1 fruit fly cellular context compared by ENCODE assay signal in genomic region chrX:16385942-16386392, dm6.
A peak's percentile ranks its signal among the peaks of the same experiment; 100 is the strongest.
TF ChIP-seq lines count a peak whose summit lies in the region.

No protein-coding gene starts in this region.

TF ChIP-seq in whole organism, embryonic, 481 proteins besides CTCF, POLR2A, EP300 and RAD21 (continued from another document and continues in another):
- TF ChIP-seq CG34224 (GFP tag; IDR thresholded peaks at IDR 0.05; lab: Robert Waterston, UW; ENCODE audit: partially characterized antibody), result no peak
- TF ChIP-seq lola (GFP tag; optimal IDR thresholded peaks at IDR 0.05; lab: Kevin White, UChicago), result no peak
- no peak for TF ChIP-seq chm (GFP tag; IDR thresholded peaks at IDR 0.05; lab: Robert Waterston, UW)
- no peak for TF ChIP-seq insv (GFP tag; optimal IDR thresholded peaks at IDR 0.05; lab: Kevin White, UChicago)
- peak; percentile 54 for TF ChIP-seq CG10209 (GFP tag; optimal IDR thresholded peaks at IDR 0.05; lab: Kevin White, UChicago)
- no peak for TF ChIP-seq kah (GFP tag; optimal IDR thresholded peaks at IDR 0.05; lab: Kevin White, UChicago)
- no peak for TF ChIP-seq bigmax (GFP tag; optimal IDR thresholded peaks at IDR 0.05; lab: Kevin White, UChicago)
- peak; percentile 14 for TF ChIP-seq CG6813 (GFP tag; optimal IDR thresholded peaks at IDR 0.05; lab: Kevin White, UChicago)
- peak; percentile 3 for TF ChIP-seq CG31365 (tag; optimal IDR thresholded peaks at IDR 0.05; lab: Kevin White, UChicago)
- TF ChIP-seq twi (tag; optimal IDR thresholded peaks at IDR 0.05; lab: Kevin White, UChicago), result no peak
- TF ChIP-seq Meics (GFP tag; optimal IDR thresholded peaks at IDR 0.05; lab: Kevin White, UChicago), result peak; percentile 52
- TF ChIP-seq ERR (GFP tag; optimal IDR thresholded peaks at IDR 0.05; lab: Kevin White, UChicago), result no peak
- TF ChIP-seq Tbp (GFP tag; optimal IDR thresholded peaks at IDR 0.05; lab: Kevin White, UChicago), result no peak
- peak; percentile 44 for TF ChIP-seq CG9727 (GFP tag; optimal IDR thresholded peaks at IDR 0.05; lab: Kevin White, UChicago)
- TF ChIP-seq fd102C (GFP tag; optimal IDR thresholded peaks at IDR 0.05; lab: Kevin White, UChicago), result no peak
- TF ChIP-seq CG16779 (GFP tag; IDR thresholded peaks at IDR 0.05; lab: Robert Waterston, UW), result no peak
- peak; percentile 50 for TF ChIP-seq Hmr (GFP tag; optimal IDR thresholded peaks at IDR 0.05; lab: Kevin White, UChicago)
- no peak for TF ChIP-seq CG6175 (GFP tag; IDR thresholded peaks at IDR 0.05; lab: Robert Waterston, UW)
- TF ChIP-seq Dip3 (GFP tag; optimal IDR thresholded peaks at IDR 0.05; lab: Kevin White, UChicago), result peak; percentile 37
- no peak for TF ChIP-seq zf30C (GFP tag; optimal IDR thresholded peaks at IDR 0.05; lab: Kevin White, UChicago)
- TF ChIP-seq Lhr (GFP tag; optimal IDR thresholded peaks at IDR 0.05; lab: Kevin White, UChicago), result no peak
- peak; percentile 1 for TF ChIP-seq ems (GFP tag; optimal IDR thresholded peaks at IDR 0.05; lab: Kevin White, UChicago)
- TF ChIP-seq Ada2b (GFP tag; IDR thresholded peaks at IDR 0.05; lab: Robert Waterston, UW), result no peak
- no peak for TF ChIP-seq Dfd (GFP tag; optimal IDR thresholded peaks at IDR 0.05; lab: Kevin White, UChicago)
- peak; percentile 63 for TF ChIP-seq CG3281 (GFP tag; optimal IDR thresholded peaks at IDR 0.05; lab: Kevin White, UChicago)
- TF ChIP-seq CG17568 (GFP tag; optimal IDR thresholded peaks at IDR 0.05; lab: Kevin White, UChicago), result no peak
- no peak for TF ChIP-seq Lpt (GFP tag; optimal IDR thresholded peaks at IDR 0.05; lab: Kevin White, UChicago)
- peak; percentile 3 for TF ChIP-seq CG14710 (tag; optimal IDR thresholded peaks at IDR 0.05; lab: Kevin White, UChicago)
- TF ChIP-seq CG4820 (GFP tag; optimal IDR thresholded peaks at IDR 0.05; lab: Kevin White, UChicago), result no peak
- TF ChIP-seq CG6272 (GFP tag; IDR thresholded peaks at IDR 0.05; lab: Robert Waterston, UW), result no peak
- TF ChIP-seq h (optimal IDR thresholded peaks at IDR 0.05; lab: Kevin White, UChicago), result no peak
- TF ChIP-seq CG4328 (GFP tag; optimal IDR thresholded peaks at IDR 0.05; lab: Kevin White, UChicago), result peak; percentile 16
- peak; percentile 22 for TF ChIP-seq CG10543 (GFP tag; optimal IDR thresholded peaks at IDR 0.05; lab: Kevin White, UChicago)
- peak; percentile 52 for TF ChIP-seq CG7556 (GFP tag; optimal IDR thresholded peaks at IDR 0.05; lab: Kevin White, UChicago)
- TF ChIP-seq sima (GFP tag; optimal IDR thresholded peaks at IDR 0.05; lab: Kevin White, UChicago), result no peak
- TF ChIP-seq lilli (GFP tag; optimal IDR thresholded peaks at IDR 0.05; lab: Kevin White, UChicago), result peak; percentile 50
- no peak for TF ChIP-seq Bgb (GFP tag; IDR thresholded peaks at IDR 0.05; lab: Robert Waterston, UW; ENCODE audit: partially characterized antibody)
- TF ChIP-seq jumu (GFP tag; optimal IDR thresholded peaks at IDR 0.05; lab: Kevin White, UChicago), result no peak
- TF ChIP-seq CG1647 (GFP tag; optimal IDR thresholded peaks at IDR 0.05; lab: Kevin White, UChicago), result no peak
- TF ChIP-seq cwo (GFP tag; optimal IDR thresholded peaks at IDR 0.05; lab: Kevin White, UChicago), result peak; percentile 56
- TF ChIP-seq chinmo (GFP tag; IDR thresholded peaks at IDR 0.05; lab: Robert Waterston, UW; ENCODE audit: partially characterized antibody), result no peak
- TF ChIP-seq sr (GFP tag; IDR thresholded peaks at IDR 0.05; lab: Robert Waterston, UW), result no peak
- no peak for TF ChIP-seq CG10431 (GFP tag; optimal IDR thresholded peaks at IDR 0.05; lab: Kevin White, UChicago)
- TF ChIP-seq NFAT (GFP tag; IDR thresholded peaks at IDR 0.05; lab: Robert Waterston, UW), result no peak
- no peak for TF ChIP-seq gce (GFP tag; IDR thresholded peaks at IDR 0.05; lab: Robert Waterston, UW)
- no peak for TF ChIP-seq Ets97D (GFP tag; optimal IDR thresholded peaks at IDR 0.05; lab: Kevin White, UChicago)
- no peak for TF ChIP-seq Hr39 (optimal IDR thresholded peaks at IDR 0.05; lab: Kevin White, UChicago)
- no peak for TF ChIP-seq usp (GFP tag; optimal IDR thresholded peaks at IDR 0.05; lab: Kevin White, UChicago)
- TF ChIP-seq crp (GFP tag; optimal IDR thresholded peaks at IDR 0.05; lab: Kevin White, UChicago), result no peak
- TF ChIP-seq row (GFP tag; IDR thresholded peaks at IDR 0.05; lab: Robert Waterston, UW), result peak; percentile 45; the same call in 2 of the 3 replicates
- TF ChIP-seq jing (GFP tag; optimal IDR thresholded peaks at IDR 0.05; lab: Kevin White, UChicago), result no peak
- no peak for TF ChIP-seq Dad (GFP tag; optimal IDR thresholded peaks at IDR 0.05; lab: Kevin White, UChicago)
- no peak for TF ChIP-seq vnd (GFP tag; IDR thresholded peaks at IDR 0.05; lab: Robert Waterston, UW; ENCODE audit: partially characterized antibody)
- TF ChIP-seq CG11093 (GFP tag; IDR thresholded peaks at IDR 0.05; lab: Robert Waterston, UW), result no peak
- no peak for TF ChIP-seq CG7372 (GFP tag; IDR thresholded peaks at IDR 0.05; lab: Robert Waterston, UW)
- no peak for TF ChIP-seq Rx (GFP tag; IDR thresholded peaks at IDR 0.05; lab: Robert Waterston, UW)
- TF ChIP-seq eyg (GFP tag; optimal IDR thresholded peaks at IDR 0.05; lab: Kevin White, UChicago), result no peak
- no peak for TF ChIP-seq CG10267 (tag; optimal IDR thresholded peaks at IDR 0.05; lab: Kevin White, UChicago)
- no peak for TF ChIP-seq CG3726 (GFP tag; IDR thresholded peaks at IDR 0.05; lab: Robert Waterston, UW)
- no peak for TF ChIP-seq CG7357 (GFP tag; IDR thresholded peaks at IDR 0.05; lab: Robert Waterston, UW)
- TF ChIP-seq fd64A (GFP tag; optimal IDR thresholded peaks at IDR 0.05; lab: Kevin White, UChicago), result no peak
- no peak for TF ChIP-seq CG7987 (GFP tag; optimal IDR thresholded peaks at IDR 0.05; lab: Kevin White, UChicago)
- TF ChIP-seq Hr51 (GFP tag; optimal IDR thresholded peaks at IDR 0.05; lab: Kevin White, UChicago), result peak; percentile 29 to 47
- TF ChIP-seq scrt (GFP tag; optimal IDR thresholded peaks at IDR 0.05; lab: Kevin White, UChicago), result no peak
- peak; percentile 47 for TF ChIP-seq CG32532 (GFP tag; IDR thresholded peaks at IDR 0.05; lab: Robert Waterston, UW)
- no peak; the same call in 1 of the 2 replicates for TF ChIP-seq Xrp1 (GFP tag; IDR thresholded peaks at IDR 0.05; lab: Robert Waterston, UW)
- TF ChIP-seq NfI (GFP tag; optimal IDR thresholded peaks at IDR 0.05; lab: Kevin White, UChicago), result peak; percentile 35
- no peak for TF ChIP-seq bowl (GFP tag; IDR thresholded peaks at IDR 0.05; lab: Robert Waterston, UW)
- no peak for TF ChIP-seq luna (GFP tag; optimal IDR thresholded peaks at IDR 0.05; lab: Kevin White, UChicago)
- no peak for TF ChIP-seq CG4854 (GFP tag; optimal IDR thresholded peaks at IDR 0.05; lab: Kevin White, UChicago)
- TF ChIP-seq Dip2 (GFP tag; IDR thresholded peaks at IDR 0.05; lab: Robert Waterston, UW), result no peak
- TF ChIP-seq jigr1 (GFP tag; IDR thresholded peaks at IDR 0.05; lab: Robert Waterston, UW), result no peak
- 0 out of 2 replicates have a peak, but pooled peaks have one; percentile 15 for TF ChIP-seq stc (GFP tag; IDR thresholded peaks at IDR 0.05; lab: Robert Waterston, UW)
- TF ChIP-seq CG15073 (GFP tag; optimal IDR thresholded peaks at IDR 0.05; lab: Kevin White, UChicago), result no peak
- TF ChIP-seq CG2202 (tag; optimal IDR thresholded peaks at IDR 0.05; lab: Kevin White, UChicago), result no peak
- no peak for TF ChIP-seq NK7.1 (GFP tag; optimal IDR thresholded peaks at IDR 0.05; lab: Kevin White, UChicago)
- TF ChIP-seq oc (tag; optimal IDR thresholded peaks at IDR 0.05; lab: Kevin White, UChicago), result no peak
- no peak for TF ChIP-seq run (tag; optimal IDR thresholded peaks at IDR 0.05; lab: Kevin White, UChicago)
- no peak for TF ChIP-seq psq (GFP tag; optimal IDR thresholded peaks at IDR 0.05; lab: Kevin White, UChicago)
- TF ChIP-seq YL-1 (GFP tag; optimal IDR thresholded peaks at IDR 0.05; lab: Kevin White, UChicago), result no peak
- TF ChIP-seq tio (GFP tag; optimal IDR thresholded peaks at IDR 0.05; lab: Kevin White, UChicago), result peak; percentile 54
- TF ChIP-seq repo (GFP tag; optimal IDR thresholded peaks at IDR 0.05; lab: Kevin White, UChicago), result no peak
- TF ChIP-seq Atf3 (GFP tag; optimal IDR thresholded peaks at IDR 0.05; lab: Kevin White, UChicago), result no peak
- no peak for TF ChIP-seq CG8388 (GFP tag; optimal IDR thresholded peaks at IDR 0.05; lab: Kevin White, UChicago)
- no peak for TF ChIP-seq CG10565 (GFP tag; optimal IDR thresholded peaks at IDR 0.05; lab: Kevin White, UChicago)
- no peak for TF ChIP-seq cg (GFP tag; optimal IDR thresholded peaks at IDR 0.05; lab: Kevin White, UChicago)
- no peak for TF ChIP-seq CG14965 (GFP tag; optimal IDR thresholded peaks at IDR 0.05; lab: Kevin White, UChicago; ENCODE audit: borderline replicate concordance)
- peak; percentile 54 for TF ChIP-seq gem (tag; optimal IDR thresholded peaks at IDR 0.05; lab: Kevin White, UChicago)
- TF ChIP-seq Dref (GFP tag; IDR thresholded peaks at IDR 0.05; lab: Robert Waterston, UW), result no peak
- no peak for TF ChIP-seq CG10959 (GFP tag; IDR thresholded peaks at IDR 0.05; lab: Robert Waterston, UW)
- no peak for TF ChIP-seq CG4707 (GFP tag; optimal IDR thresholded peaks at IDR 0.05; lab: Kevin White, UChicago)
- no peak for TF ChIP-seq crc (GFP tag; optimal IDR thresholded peaks at IDR 0.05; lab: Kevin White, UChicago)
- no peak for TF ChIP-seq yki (optimal IDR thresholded peaks at IDR 0.05; lab: Kevin White, UChicago)
- no peak for TF ChIP-seq prd (optimal IDR thresholded peaks at IDR 0.05; lab: Kevin White, UChicago)
- TF ChIP-seq prd (GFP tag; IDR thresholded peaks at IDR 0.05; lab: Robert Waterston, UW), result no peak
- peak; percentile 37 for TF ChIP-seq schlank (tag; optimal IDR thresholded peaks at IDR 0.05; lab: Kevin White, UChicago)
- TF ChIP-seq HmgZ (tag; optimal IDR thresholded peaks at IDR 0.05; lab: Kevin White, UChicago), result peak; percentile 31
- TF ChIP-seq CG12071 (GFP tag; optimal IDR thresholded peaks at IDR 0.05; lab: Kevin White, UChicago), result no peak
- TF ChIP-seq gsb-n (tag; optimal IDR thresholded peaks at IDR 0.05; lab: Kevin White, UChicago), result no peak
- peak; percentile 35 for TF ChIP-seq CG16815 (GFP tag; optimal IDR thresholded peaks at IDR 0.05; lab: Kevin White, UChicago)
- no peak for TF ChIP-seq gsb (GFP tag; IDR thresholded peaks at IDR 0.05; lab: Robert Waterston, UW)
- no peak for TF ChIP-seq Lim3 (GFP tag; IDR thresholded peaks at IDR 0.05; lab: Robert Waterston, UW)
- no peak for TF ChIP-seq Poxn (GFP tag; IDR thresholded peaks at IDR 0.05; lab: Robert Waterston, UW)
- no peak for TF ChIP-seq CG10366 (GFP tag; IDR thresholded peaks at IDR 0.05; lab: Robert Waterston, UW)
- TF ChIP-seq inv (GFP tag; IDR thresholded peaks at IDR 0.05; lab: Robert Waterston, UW; ENCODE audit: partially characterized antibody), result no peak
- TF ChIP-seq chn (GFP tag; optimal IDR thresholded peaks at IDR 0.05; lab: Kevin White, UChicago), result no peak
- no peak for TF ChIP-seq CG17612 (GFP tag; IDR thresholded peaks at IDR 0.05; lab: Robert Waterston, UW)
- TF ChIP-seq CrebB (tag; optimal IDR thresholded peaks at IDR 0.05; lab: Kevin White, UChicago), result no peak
- no peak for TF ChIP-seq CkIIα-i1 (GFP tag; IDR thresholded peaks at IDR 0.05; lab: Robert Waterston, UW)
- TF ChIP-seq Chrac-16 (GFP tag; optimal IDR thresholded peaks at IDR 0.05; lab: Kevin White, UChicago), result peak; percentile 14
- TF ChIP-seq CG34376 (GFP tag; optimal IDR thresholded peaks at IDR 0.05; lab: Kevin White, UChicago), result no peak
- TF ChIP-seq CG4617 (GFP tag; optimal IDR thresholded peaks at IDR 0.05; lab: Kevin White, UChicago; ENCODE audit: borderline replicate concordance), result no peak
- TF ChIP-seq CG10147 (GFP tag; optimal IDR thresholded peaks at IDR 0.05; lab: Kevin White, UChicago), result peak; percentile 4
- TF ChIP-seq CG6654 (GFP tag; optimal IDR thresholded peaks at IDR 0.05; lab: Kevin White, UChicago), result no peak
- no peak for TF ChIP-seq CG17359 (tag; optimal IDR thresholded peaks at IDR 0.05; lab: Kevin White, UChicago)
- TF ChIP-seq Fer2 (tag; optimal IDR thresholded peaks at IDR 0.05; lab: Kevin White, UChicago), result no peak
- no peak for TF ChIP-seq CG11560 (tag; IDR thresholded peaks at IDR 0.05; lab: Robert Waterston, UW)
- TF ChIP-seq CG13123 (GFP tag; optimal IDR thresholded peaks at IDR 0.05; lab: Kevin White, UChicago), result no peak
- TF ChIP-seq tin (GFP tag; optimal IDR thresholded peaks at IDR 0.05; lab: Kevin White, UChicago), result no peak
- TF ChIP-seq CG14441 (GFP tag; IDR thresholded peaks at IDR 0.05; lab: Robert Waterston, UW), result no peak
- TF ChIP-seq CG2199 (GFP tag; IDR thresholded peaks at IDR 0.05; lab: Robert Waterston, UW), result no peak
- TF ChIP-seq Usf (GFP tag; optimal IDR thresholded peaks at IDR 0.05; lab: Kevin White, UChicago), result no peak
- no peak for TF ChIP-seq Myb (GFP tag; optimal IDR thresholded peaks at IDR 0.05; lab: Kevin White, UChicago)
- TF ChIP-seq unc-4 (GFP tag; IDR thresholded peaks at IDR 0.05; lab: Robert Waterston, UW; ENCODE audit: partially characterized antibody), result no peak
- no peak for TF ChIP-seq CG43689 (GFP tag; IDR thresholded peaks at IDR 0.05; lab: Robert Waterston, UW)
- TF ChIP-seq CG15269 (tag; optimal IDR thresholded peaks at IDR 0.05; lab: Kevin White, UChicago), result peak; percentile 45
- TF ChIP-seq vfl (GFP tag; optimal IDR thresholded peaks at IDR 0.05; lab: Kevin White, UChicago), result no peak
- no peak for TF ChIP-seq Side (GFP tag; optimal IDR thresholded peaks at IDR 0.05; lab: Kevin White, UChicago)
- TF ChIP-seq pan (optimal IDR thresholded peaks at IDR 0.05; lab: Kevin White, UChicago), result no peak
- TF ChIP-seq pan (GFP tag; optimal IDR thresholded peaks at IDR 0.05 in 1 of 2, IDR thresholded peaks at IDR 0.05 in 1 of 2), result no peak
- TF ChIP-seq Dp (GFP tag; optimal IDR thresholded peaks at IDR 0.05; lab: Kevin White, UChicago), result no peak
- peak; percentile 45 for TF ChIP-seq gro (GFP tag; optimal IDR thresholded peaks at IDR 0.05; lab: Kevin White, UChicago)
- TF ChIP-seq wdn (GFP tag; IDR thresholded peaks at IDR 0.05; lab: Robert Waterston, UW), result no peak
- no peak for TF ChIP-seq tll (GFP tag; optimal IDR thresholded peaks at IDR 0.05; lab: Kevin White, UChicago)
- TF ChIP-seq CG18764 (GFP tag; optimal IDR thresholded peaks at IDR 0.05; lab: Kevin White, UChicago), result no peak
- peak; percentile 47; the same call in 1 of the 2 replicates for TF ChIP-seq slbo (GFP tag; IDR thresholded peaks at IDR 0.05; lab: Robert Waterston, UW)
- peak; percentile 49 for TF ChIP-seq CG8924 (tag; optimal IDR thresholded peaks at IDR 0.05; lab: Kevin White, UChicago)
- no peak for TF ChIP-seq ham (GFP tag; IDR thresholded peaks at IDR 0.05; lab: Robert Waterston, UW)
- TF ChIP-seq B-H1 (GFP tag; IDR thresholded peaks at IDR 0.05; lab: Robert Waterston, UW), result no peak
